Worm (Caenorhabditis elegans) whole organism, L1 larva: ENCODE measurements around the gene cbn-1.

Experiments
- aly-2 ChIP-seq: fragments of 150-350 bp; optimal IDR thresholded peaks from 2 replicates; lab custom pipeline; 2014; ENCODE audit warnings: missing biosample characterization, missing genetic modification characterization
- lin-39 ChIP-seq: fragments of 150-350 bp; optimal IDR thresholded peaks from 2 replicates; lab custom pipeline; 2014; ENCODE audit warnings: missing biosample characterization, missing genetic modification reagents, missing genetic modification characterization
- pqm-1 ChIP-seq: sonication (generic microtip); optimal IDR thresholded peaks from 3 replicates; lab custom pipeline; 2017; ENCODE audit warnings: missing biosample characterization, missing genetic modification characterization
- tbx-2 ChIP-seq: sonication (generic microtip); optimal IDR thresholded peaks from 2 replicates; lab custom pipeline; 2016; ENCODE audit warnings: missing genetic modification characterization, missing compliant biosample characterization

DNA sequence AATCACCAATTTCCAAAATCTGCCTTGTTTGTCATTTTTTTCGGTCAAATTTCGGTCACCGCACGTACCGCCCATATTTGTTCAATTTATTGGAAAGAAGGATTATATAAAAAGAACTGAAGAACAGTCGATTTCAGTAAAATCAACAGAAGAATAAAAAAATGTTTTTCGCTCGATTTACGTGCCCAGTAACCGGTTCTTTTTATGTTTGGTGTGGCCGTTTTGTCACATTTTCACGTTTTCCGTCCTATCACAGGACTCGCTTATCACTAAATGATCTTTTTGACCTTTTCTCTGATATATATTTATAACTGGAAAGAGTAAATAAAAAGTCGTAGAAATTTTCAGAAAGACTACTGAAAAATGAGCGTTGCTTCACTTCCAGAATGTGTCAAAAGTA lies 12.9 kb downstream of the cbn-1 start, which contains the start of gene far-7:
- no peak for TF ChIP-seq lin-39 (tag; lab: Kevin White, UChicago)
- no peak for TF ChIP-seq pqm-1 (tag; lab: Kevin White, UChicago)
- no peak for TF ChIP-seq aly-2 (tag; lab: Kevin White, UChicago)
- peak; percentile 7 for TF ChIP-seq tbx-2 (tag; lab: Kevin White, UChicago)
